Worm (Caenorhabditis elegans): ENCODE data around the gene egli-1.

Gene egli-1

DNA sequence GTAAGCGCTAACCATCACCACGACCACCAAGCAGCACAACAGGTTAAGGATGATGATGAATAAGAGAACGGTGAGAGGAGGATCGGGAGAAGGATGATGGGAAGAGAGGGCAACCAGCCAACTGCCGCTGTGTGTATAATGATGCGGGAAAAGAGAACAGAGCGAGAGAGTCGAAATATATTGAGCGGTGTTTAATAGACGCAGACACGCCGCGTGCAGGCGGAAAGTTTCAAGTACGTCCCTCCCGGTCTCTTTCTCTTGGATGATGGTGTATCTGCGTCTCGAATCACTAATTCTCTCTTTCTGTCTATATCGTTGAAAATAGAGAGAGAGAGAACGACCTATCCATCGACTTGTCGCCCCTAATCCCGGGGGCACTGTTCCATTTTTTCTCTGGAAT is 33.0 kb downstream of the egli-1 start (continued):
- TF ChIP-seq pha-4 (GFP tag; IDR thresholded peaks at IDR 0.05) (0 out of 2 replicates have a peak, but pooled peaks have one; percentile 30), pha-4 (tag; optimal IDR thresholded peaks at IDR 0.05) (no peak), zip-2 (tag; optimal IDR thresholded peaks at IDR 0.05) (no peak), T26A8.4 (GFP tag; IDR thresholded peaks at IDR 0.05) (0 out of 2 replicates have a peak, but pooled peaks have one; percentile 30), mxl-3 (GFP tag; optimal IDR thresholded peaks at IDR 0.05) (peak; percentile 90), mxl-2 (GFP tag; conservative IDR thresholded peaks at IDR 0.05) (no peak), daf-8 (GFP tag; IDR thresholded peaks at IDR 0.05) (no peak), mep-1 (tag; optimal IDR thresholded peaks at IDR 0.05) (peak; percentile 67)

DNA sequence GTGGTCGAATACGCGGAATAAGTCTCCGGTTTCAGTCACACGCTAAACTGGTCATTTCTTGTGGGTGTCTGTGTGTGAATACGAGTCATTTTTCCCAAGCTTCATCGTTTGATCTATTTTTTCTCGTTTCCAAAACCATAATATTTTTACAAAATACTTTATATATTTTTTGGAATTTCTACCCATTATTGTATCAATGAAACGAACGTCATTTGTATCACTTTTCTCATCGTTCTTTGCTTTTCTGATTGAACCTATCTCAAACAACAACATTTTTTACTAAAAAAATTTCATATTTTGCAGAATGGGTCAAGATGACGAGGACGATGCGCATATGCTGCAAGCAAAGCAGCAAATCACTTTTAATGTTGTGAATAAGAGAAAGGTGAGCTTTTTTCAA is 34.5 kb downstream of the egli-1 start, which contains the start of gene mel-11:
mel-11 (plus strand) TSS at position 301 of the 400 bp plus-strand sequence.
- TF ChIP-seq mdt-29 (GFP tag; IDR thresholded peaks at IDR 0.05) (no peak), lir-3 (tag; optimal IDR thresholded peaks at IDR 0.05) (no peak), nhr-76 (tag; optimal IDR thresholded peaks at IDR 0.05) (no peak), daf-16 (GFP tag; optimal IDR thresholded peaks at IDR 0.05) (no peak), daf-16 (tag; optimal IDR thresholded peaks at IDR 0.05) (no peak), arid-1 (GFP tag; conservative IDR thresholded peaks at IDR 0.05) (no peak), duxl-1 (tag; optimal IDR thresholded peaks at IDR 0.05; ENCODE audit: poor library complexity) (no peak)

ce11 chrII:9362249-9362648 is 38.5 kb downstream of the egli-1 start:
- no peak for TF ChIP-seq zag-1 (tag; optimal IDR thresholded peaks at IDR 0.05)
- no peak for TF ChIP-seq lir-3 (tag; optimal IDR thresholded peaks at IDR 0.05)
- TF ChIP-seq aha-1 (tag): no peak
- no peak for TF ChIP-seq gei-8 (GFP tag; optimal IDR thresholded peaks at IDR 0.05)
- TF ChIP-seq unc-62 (GFP tag; optimal IDR thresholded peaks at IDR 0.05 in 1 of 2): peak in 1 of 2 experiments; percentile 72
- TF ChIP-seq unc-62 (tag; optimal IDR thresholded peaks at IDR 0.05): no peak

DNA sequence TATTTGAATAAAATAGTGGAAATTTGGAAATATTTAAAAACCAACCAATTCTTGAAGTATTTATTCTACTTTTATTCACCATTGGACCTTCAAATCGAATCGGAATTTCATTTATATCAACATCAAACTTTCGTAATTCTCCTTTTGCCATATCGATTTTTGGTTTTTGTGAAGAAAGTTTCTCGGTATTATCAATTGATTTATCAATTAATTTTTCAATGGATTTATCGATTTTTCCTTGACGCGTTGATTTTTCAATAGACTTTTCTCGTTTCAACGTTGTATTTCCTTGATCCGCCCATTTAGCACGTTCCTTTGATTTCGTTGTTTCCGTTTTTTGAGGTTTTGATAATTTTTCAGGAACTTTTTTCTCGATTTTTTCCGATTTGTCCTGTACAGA is 45.6 kb downstream of the egli-1 start:
- peak; percentile 56 for TF ChIP-seq ceh-28 (tag; optimal IDR thresholded peaks at IDR 0.05)
- TF ChIP-seq nhr-77 (tag; optimal IDR thresholded peaks at IDR 0.05): no peak

- TF ChIP-seq zip-2 (tag; optimal IDR thresholded peaks at IDR 0.05) (no peak), spr-1 (tag; optimal IDR thresholded peaks at IDR 0.05) (no peak), F49E8.2 (tag; optimal IDR thresholded peaks at IDR 0.05; ENCODE audit: borderline replicate concordance) (no peak), unc-39 (tag; optimal IDR thresholded peaks at IDR 0.05) (no peak)
Measured at ce11 chrII:9372393-9372792, 48.6 kb downstream of the egli-1 start, which contains the start of gene C06C3.3. Gene C06C3.3 (minus strand): TSS chrII:9372493.

DNA sequence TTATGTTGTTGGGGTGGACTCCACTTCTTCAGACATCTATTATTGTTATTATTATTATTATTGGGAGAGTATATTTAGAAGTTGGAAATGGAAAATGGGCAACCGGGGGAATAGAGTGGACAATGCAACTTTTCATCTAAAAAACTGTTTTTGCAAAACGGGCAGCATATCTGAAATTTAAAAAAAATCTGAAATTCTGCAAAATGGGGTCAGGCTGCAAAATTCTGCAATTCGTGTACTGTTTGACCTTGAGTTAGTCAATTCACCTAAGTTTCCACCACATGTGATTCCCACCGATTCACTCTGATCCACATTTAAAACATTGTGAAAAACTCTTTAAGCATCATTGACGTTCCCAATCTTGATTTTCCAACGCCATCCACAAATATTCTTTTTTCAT is 49.2 kb downstream of the egli-1 start, which contains the start of gene C06C3.4:
C06C3.4 (plus strand) TSS at position 301 of the 400 bp plus-strand sequence.
- TF ChIP-seq lin-38 (GFP tag; IDR thresholded peaks at IDR 0.05) (no peak), Y105C5A.15 (GFP tag; IDR thresholded peaks at IDR 0.05) (no peak), fos-1 (tag; optimal IDR thresholded peaks at IDR 0.05) (no peak), zip-2 (tag; optimal IDR thresholded peaks at IDR 0.05) (no peak), php-3 (GFP tag; IDR thresholded peaks at IDR 0.05) (no peak), zag-1 (tag; optimal IDR thresholded peaks at IDR 0.05) (no peak)
